Worm (Caenorhabditis elegans) whole organism, L4/young adult: ENCODE results near the gene rsp-2.

ENCODE experiments used
- W03F9.2 ChIP-seq: fragments of 150-350 bp; optimal IDR thresholded peaks from 2 replicates; lab custom pipeline; 2014; ENCODE audit warnings: missing biosample characterization, missing genetic modification characterization
- him-1 ChIP-seq: sonication (generic microtip); optimal IDR thresholded peaks from 2 replicates; lab custom pipeline; 2016; ENCODE audit warnings: missing genotype, missing genetic modification reagents, missing genetic modification characterization, missing compliant biosample characterization

- no peak for TF ChIP-seq him-1 (tag; lab: Kevin White, UChicago)
- TF ChIP-seq W03F9.2 (tag; lab: Kevin White, UChicago), result no peak
Measured at ce11 chrII:11409678-11410133, 43.0 kb downstream of the rsp-2 start, which contains the start of gene C05D12.7.
